Worm (Caenorhabditis elegans) whole organism, late embryonic: ENCODE measurements around the gene M02D8.6.

Experiments
- ama-1 ChIP-seq: fragments of 150-350 bp; optimal IDR thresholded peaks from 2 replicates; lab custom pipeline; 2014
- ceh-31 ChIP-seq: sonication (generic microtip); optimal IDR thresholded peaks from 2 replicates; lab custom pipeline; 2016; ENCODE audit warnings: missing genetic modification characterization, missing compliant biosample characterization
- ceh-34 ChIP-seq: sonication (generic microtip); optimal IDR thresholded peaks from 2 replicates; lab custom pipeline; 2016; ENCODE audit warnings: mild to moderate bottlenecking, missing genetic modification characterization, missing compliant biosample characterization
- ceh-9 ChIP-seq: sonication (generic microtip); optimal IDR thresholded peaks from 2 replicates; lab custom pipeline; 2016; ENCODE audit warnings: mild to moderate bottlenecking, missing genetic modification characterization, inconsistent platforms, missing compliant biosample characterization
- dve-1 ChIP-seq: sonication (generic microtip); optimal IDR thresholded peaks from 2 replicates; lab custom pipeline; 2017; ENCODE audit warnings: antibody characterized with exemption, mild to moderate bottlenecking, missing genetic modification characterization, missing compliant biosample characterization
- eyg-1 ChIP-seq: sonication (generic microtip); optimal IDR thresholded peaks from 2 replicates; lab custom pipeline; 2016; ENCODE audit warnings: missing genotype, missing genetic modification characterization, missing compliant biosample characterization
- fkh-6 ChIP-seq: sonication (generic microtip); optimal IDR thresholded peaks from 2 replicates; lab custom pipeline; 2016; ENCODE audit warnings: missing genetic modification characterization, missing compliant biosample characterization
- gmeb-2 ChIP-seq: sonication (generic microtip); optimal IDR thresholded peaks from 2 replicates; lab custom pipeline; 2016; ENCODE audit warnings: missing genetic modification characterization, inconsistent platforms, missing compliant biosample characterization
- hlh-13 ChIP-seq: fragments of 200-800 bp; sonication (Bioruptor generic); optimal IDR thresholded peaks from 2 replicates; lab custom pipeline; 2018; ENCODE audit warnings: mild to moderate bottlenecking, missing genetic modification characterization, missing compliant biosample characterization
- madf-2 ChIP-seq: sonication (generic microtip); optimal IDR thresholded peaks from 2 replicates; lab custom pipeline; 2017; ENCODE audit warnings: missing genetic modification characterization, missing compliant biosample characterization
- pag-3 ChIP-seq: sonication (generic microtip); optimal IDR thresholded peaks from 2 replicates; lab custom pipeline; 2016; ENCODE audit warnings: missing compliant biosample characterization, missing genetic modification characterization, borderline replicate concordance
- rnt-1 ChIP-seq: sonication (generic microtip); optimal IDR thresholded peaks from 2 replicates; lab custom pipeline; 2016; ENCODE audit warnings: missing genetic modification characterization, missing compliant biosample characterization
- syd-9 ChIP-seq: sonication (generic microtip); optimal IDR thresholded peaks from 2 replicates; lab custom pipeline; 2016; ENCODE audit warnings: mild to moderate bottlenecking, missing genetic modification characterization, moderate library complexity, missing compliant biosample characterization
- unc-42 ChIP-seq: sonication (generic microtip); optimal IDR thresholded peaks from 2 replicates; lab custom pipeline; 2016; ENCODE audit warnings: missing genotype, missing genetic modification characterization, missing compliant biosample characterization

ce11 chrX:8721273-8721672 is 10.4 kb downstream of the M02D8.6 start:
- TF ChIP-seq ama-1 (lab: Kevin White, UChicago) (no peak), dve-1 (no peak), pag-3 (tag; lab: Kevin White, UChicago) (no peak), eyg-1 (tag; lab: Kevin White, UChicago) (no peak), madf-2 (tag; lab: Kevin White, UChicago) (no peak), unc-42 (tag; lab: Kevin White, UChicago) (no peak), rnt-1 (tag; lab: Kevin White, UChicago) (no peak), ceh-9 (tag; lab: Kevin White, UChicago) (no peak), ceh-34 (tag; lab: Kevin White, UChicago) (no peak), syd-9 (no peak), gmeb-2 (tag; lab: Kevin White, UChicago) (no peak), ceh-31 (tag; lab: Kevin White, UChicago) (no peak), hlh-13 (no peak), fkh-6 (tag; lab: Kevin White, UChicago) (no peak)
